Worm (Caenorhabditis elegans) whole organism, mixed stage, embryonic: ENCODE measurements around the gene C26B9.2.

Source experiments
- M03D4.4 ChIP-seq: sonication (generic microtip); optimal IDR thresholded peaks from 2 replicates; lab custom pipeline; 2017; ENCODE audit warnings: mild to moderate bottlenecking, missing genetic modification characterization, missing compliant biosample characterization
- bed-3 ChIP-seq: fragments of 200-800 bp; sonication (Bioruptor generic); optimal IDR thresholded peaks from 3 replicates; lab custom pipeline; 2018; ENCODE audit warnings: mild to moderate bottlenecking, missing genetic modification characterization, moderate library complexity, missing compliant biosample characterization
- blmp-1 ChIP-seq: fragments of 150-350 bp; optimal IDR thresholded peaks from 2 replicates; lab custom pipeline; 2014; ENCODE audit warnings: missing biosample characterization, missing genetic modification characterization
- ceh-39 ChIP-seq: fragments of 150-350 bp; optimal IDR thresholded peaks from 2 replicates; lab custom pipeline; 2014; ENCODE audit warnings: missing biosample characterization, missing genetic modification characterization
- ceh-43 ChIP-seq: fragments of 200-800 bp; sonication (Bioruptor generic); optimal IDR thresholded peaks from 2 replicates; lab custom pipeline; 2018; ENCODE audit warnings: mild to moderate bottlenecking, missing genetic modification characterization, moderate library complexity, missing compliant biosample characterization
- ceh-83 ChIP-seq: fragments of 200-800 bp; sonication (Bioruptor generic); optimal IDR thresholded peaks from 2 replicates; lab custom pipeline; 2018; ENCODE audit warnings: mild to moderate bottlenecking, missing genetic modification characterization, missing compliant biosample characterization
- ces-1 ChIP-seq: fragments of 150-350 bp; optimal IDR thresholded peaks from 2 replicates; lab custom pipeline; 2014; ENCODE audit warnings: missing biosample characterization, missing genetic modification reagents, missing genetic modification characterization
- cnd-1 ChIP-seq: fragments of 200-800 bp; sonication (Bioruptor generic); optimal IDR thresholded peaks from 2 replicates; lab custom pipeline; 2018; ENCODE audit warnings: mild to moderate bottlenecking, missing genetic modification characterization, missing compliant biosample characterization
- drap-1 ChIP-seq: fragments of 200-800 bp; sonication (Bioruptor generic); optimal IDR thresholded peaks from 3 replicates; lab custom pipeline; 2018; ENCODE audit warnings: mild to moderate bottlenecking, missing genetic modification characterization, missing compliant biosample characterization
- elt-1 ChIP-seq: sonication (generic microtip); optimal IDR thresholded peaks from 2 replicates; lab custom pipeline; 2017; ENCODE audit warnings: missing genetic modification characterization, mild to moderate bottlenecking, missing compliant biosample characterization, antibody characterized with exemption, moderate library complexity, borderline replicate concordance; ENCODE audit not compliant: insufficient read depth
- elt-3 ChIP-seq: fragments of 150-350 bp; optimal IDR thresholded peaks from 2 replicates; lab custom pipeline; 2014; ENCODE audit warnings: missing biosample characterization, missing genetic modification characterization
- flh-1 ChIP-seq: fragments of 200-800 bp; sonication (Bioruptor generic); optimal IDR thresholded peaks from 2 replicates; lab custom pipeline; 2018; ENCODE audit warnings: mild to moderate bottlenecking, missing genetic modification characterization, moderate library complexity, missing compliant biosample characterization
- ham-2 ChIP-seq: fragments of 200-800 bp; sonication (Bioruptor generic); optimal IDR thresholded peaks from 2 replicates; lab custom pipeline; 2018; ENCODE audit warnings: mild to moderate bottlenecking, missing genetic modification characterization, missing compliant biosample characterization
- hlh-1 ChIP-seq: fragments of 150-350 bp; optimal IDR thresholded peaks from 2 replicates; lab custom pipeline; 2014; ENCODE audit warnings: missing biosample characterization, missing genetic modification reagents, missing genetic modification characterization
- lin-13 ChIP-seq: fragments of 150-350 bp; optimal IDR thresholded peaks from 2 replicates; lab custom pipeline; 2014; ENCODE audit warnings: missing biosample characterization, missing genetic modification characterization
- lin-32 ChIP-seq: fragments of 200-800 bp; sonication (Bioruptor generic); optimal IDR thresholded peaks from 2 replicates; lab custom pipeline; 2018; ENCODE audit warnings: mild to moderate bottlenecking, missing genetic modification characterization, missing compliant biosample characterization
- lsy-2 ChIP-seq: fragments of 150-350 bp; optimal IDR thresholded peaks from 2 replicates; lab custom pipeline; 2014; ENCODE audit warnings: missing biosample characterization, missing genetic modification characterization
- mab-5 ChIP-seq: fragments of 150-350 bp; optimal IDR thresholded peaks from 2 replicates; lab custom pipeline; 2014; ENCODE audit warnings: missing biosample characterization, missing genetic modification characterization
- mep-1 ChIP-seq: fragments of 150-350 bp; optimal IDR thresholded peaks from 2 replicates; lab custom pipeline; 2017; ENCODE audit warnings: missing biosample characterization, missing genetic modification reagents, missing genetic modification characterization, inconsistent platforms
- mls-2 ChIP-seq: sonication (generic microtip); optimal IDR thresholded peaks from 2 replicates; lab custom pipeline; 2016; ENCODE audit warnings: mild to moderate bottlenecking, missing genetic modification characterization, moderate library complexity, missing compliant biosample characterization
- nhr-12 ChIP-seq: fragments of 150-350 bp; optimal IDR thresholded peaks from 2 replicates; lab custom pipeline; 2014; ENCODE audit warnings: missing biosample characterization, missing genetic modification characterization
- pha-4 ChIP-seq: fragments of 150-350 bp; optimal IDR thresholded peaks from 2 replicates; lab custom pipeline; 2018; ENCODE audit warnings: missing biosample characterization, missing genetic modification reagents, missing genetic modification characterization
- sem-2 ChIP-seq: fragments of 200-800 bp; sonication (Bioruptor generic); optimal IDR thresholded peaks from 2 replicates; lab custom pipeline; 2018; ENCODE audit warnings: mild to moderate bottlenecking, missing genetic modification characterization, missing compliant biosample characterization
- snpc-4 ChIP-seq: fragments of 150-350 bp; optimal IDR thresholded peaks from 2 replicates; lab custom pipeline; 2014; ENCODE audit warnings: missing biosample characterization, missing genetic modification characterization
- sptf-1 ChIP-seq: sonication (generic microtip); optimal IDR thresholded peaks from 2 replicates; lab custom pipeline; 2017; ENCODE audit warnings: mild to moderate bottlenecking, missing genetic modification characterization, moderate library complexity, missing compliant biosample characterization
- tbx-8 ChIP-seq: fragments of 200-800 bp; sonication (Bioruptor generic); optimal IDR thresholded peaks from 2 replicates; lab custom pipeline; 2018; ENCODE audit warnings: mild to moderate bottlenecking, missing genetic modification characterization, moderate library complexity, missing compliant biosample characterization
- unc-120 ChIP-seq: sonication (generic microtip); optimal IDR thresholded peaks from 2 replicates; lab custom pipeline; 2017; ENCODE audit warnings: missing genetic modification characterization, missing compliant biosample characterization; ENCODE audit not compliant: poor library complexity, severe bottlenecking
- unc-39 ChIP-seq: fragments of 150-350 bp; optimal IDR thresholded peaks from 2 replicates; lab custom pipeline; 2014; ENCODE audit warnings: missing biosample characterization, missing genetic modification characterization
- unc-62 ChIP-seq: fragments of 150-350 bp; optimal IDR thresholded peaks from 2 replicates; lab custom pipeline; 2014; ENCODE audit warnings: missing biosample characterization, missing genetic modification reagents, missing genetic modification characterization
- zip-8 ChIP-seq: fragments of 150-350 bp; optimal IDR thresholded peaks from 2 replicates; lab custom pipeline; 2014; ENCODE audit warnings: missing biosample characterization, missing genetic modification characterization
- ztf-11 ChIP-seq: fragments of 150-350 bp; optimal IDR thresholded peaks from 2 replicates; lab custom pipeline; 2014; ENCODE audit warnings: missing biosample characterization, missing genetic modification characterization

Gene C26B9.2

ce11 chrX:5337959-5338358 lies 2.0 kb upstream of the C26B9.2 start, which contains the start of gene C26B9.3:
C26B9.3 (plus strand) TSS chrX:5338301.
- TF ChIP-seq hlh-1 (tag; lab: Kevin White, UChicago): no peak
- TF ChIP-seq snpc-4 (tag; lab: Kevin White, UChicago): no peak
- no peak for TF ChIP-seq flh-1 (GFP tag; lab: Kevin White, UChicago)
- peak; percentile 64 for TF ChIP-seq ham-2 (GFP tag; lab: Kevin White, UChicago)
- no peak for TF ChIP-seq lin-32
- peak; percentile 5 for TF ChIP-seq elt-1 (tag; lab: Kevin White, UChicago)
- TF ChIP-seq blmp-1 (tag; lab: Kevin White, UChicago): peak; percentile 87

- no peak for TF ChIP-seq ceh-83 (GFP tag; lab: Kevin White, UChicago)
- no peak for TF ChIP-seq zip-8 (tag; lab: Kevin White, UChicago)
- TF ChIP-seq unc-39 (tag; lab: Kevin White, UChicago): no peak
- TF ChIP-seq bed-3 (GFP tag; lab: Kevin White, UChicago): no peak
Measured at ce11 chrX:5339357-5339756, 632 bp upstream of the C26B9.2 start.

ce11 chrX:5342007-5342406 lies 2.0 kb downstream of the C26B9.2 start, which contains the start of gene C26B9.7:
C26B9.7 (plus strand) TSS chrX:5342307.
- TF ChIP-seq nhr-12 (no peak), lsy-2 (tag; lab: Kevin White, UChicago) (no peak), pha-4 (tag; lab: Kevin White, UChicago) (no peak), ceh-43 (GFP tag; lab: Kevin White, UChicago) (no peak), lin-13 (no peak), drap-1 (GFP tag; lab: Kevin White, UChicago) (no peak), elt-3 (tag; lab: Kevin White, UChicago) (no peak), mep-1 (tag; lab: Kevin White, UChicago) (no peak), lin-32 (no peak), ces-1 (GFP tag; lab: Kevin White, UChicago) (no peak), unc-39 (tag; lab: Kevin White, UChicago) (no peak), flh-1 (GFP tag; lab: Kevin White, UChicago) (no peak), sem-2 (GFP tag; lab: Kevin White, UChicago) (no peak)

ce11 chrX:5344287-5344686 lies 4.3 kb downstream of the C26B9.2 start, which contains the start of gene C26B9.1:
C26B9.1 (plus strand) TSS chrX:5344587.
- no peak for TF ChIP-seq zip-8 (tag; lab: Kevin White, UChicago)
- no peak for TF ChIP-seq bed-3 (GFP tag; lab: Kevin White, UChicago)
- TF ChIP-seq snpc-4 (tag; lab: Kevin White, UChicago): no peak
- no peak for TF ChIP-seq ceh-39 (tag; lab: Kevin White, UChicago)
- no peak for TF ChIP-seq elt-3 (tag; lab: Kevin White, UChicago)
- no peak for TF ChIP-seq lsy-2 (tag; lab: Kevin White, UChicago)
- TF ChIP-seq unc-62: no peak
- TF ChIP-seq cnd-1: no peak
- TF ChIP-seq elt-1 (tag; lab: Kevin White, UChicago): no peak
- no peak for TF ChIP-seq mab-5 (tag; lab: Kevin White, UChicago)
- TF ChIP-seq M03D4.4 (tag; lab: Kevin White, UChicago): no peak
- no peak for TF ChIP-seq mls-2 (tag; lab: Kevin White, UChicago)
- no peak for TF ChIP-seq ztf-11 (tag; lab: Kevin White, UChicago)
- TF ChIP-seq sptf-1: no peak
- TF ChIP-seq unc-120: no peak
- no peak for TF ChIP-seq drap-1 (GFP tag; lab: Kevin White, UChicago)
- no peak for TF ChIP-seq tbx-8

- TF ChIP-seq hlh-1 (tag; lab: Kevin White, UChicago): no peak
- no peak for TF ChIP-seq ceh-43 (GFP tag; lab: Kevin White, UChicago)
- TF ChIP-seq M03D4.4 (tag; lab: Kevin White, UChicago): no peak
- no peak for TF ChIP-seq flh-1 (GFP tag; lab: Kevin White, UChicago)
- TF ChIP-seq sptf-1: no peak
- TF ChIP-seq ces-1 (GFP tag; lab: Kevin White, UChicago): no peak
- TF ChIP-seq lin-13: no peak
- TF ChIP-seq drap-1 (GFP tag; lab: Kevin White, UChicago): no peak
- no peak for TF ChIP-seq mls-2 (tag; lab: Kevin White, UChicago)
- TF ChIP-seq unc-39 (tag; lab: Kevin White, UChicago): no peak
- no peak for TF ChIP-seq ztf-11 (tag; lab: Kevin White, UChicago)
- no peak for TF ChIP-seq ham-2 (GFP tag; lab: Kevin White, UChicago)
- no peak for TF ChIP-seq blmp-1 (tag; lab: Kevin White, UChicago)
Measured at ce11 chrX:5346303-5346702, 6.3 kb downstream of the C26B9.2 start.
